Fruit fly (Drosophila melanogaster) whole organism, embryonic: ENCODE results near the gene Blimp-1.

ENCODE experiments used
- ATbp ChIP-seq: fragments of 200-800 bp; sonication (Bioruptor generic); optimal IDR thresholded peaks from 2 replicates; lab custom pipeline; 2017; ENCODE audit warnings: missing biosample characterization, mild to moderate bottlenecking, missing genetic modification characterization, missing genetic modification reagents
- Atf3 ChIP-seq: fragments of 200-800 bp; sonication (Bioruptor generic); optimal IDR thresholded peaks from 3 replicates; lab custom pipeline; 2016; ENCODE audit warnings: missing biosample characterization, missing genetic modification characterization
- CG10147 ChIP-seq: fragments of 200-800 bp; sonication (Bioruptor generic); optimal IDR thresholded peaks from 2 replicates; lab custom pipeline; 2019; ENCODE audit warnings: missing biosample characterization, mild to moderate bottlenecking, missing genetic modification characterization, moderate library complexity
- CG10267 ChIP-seq: fragments of 200-800 bp; sonication (Bioruptor generic); optimal IDR thresholded peaks from 2 replicates; lab custom pipeline; 2018; ENCODE audit warnings: missing biosample characterization, mild to moderate bottlenecking, missing genetic modification characterization, moderate library complexity
- CG11504 ChIP-seq: fragments of 200-800 bp; sonication (Bioruptor generic); optimal IDR thresholded peaks from 3 replicates; lab custom pipeline; 2019; ENCODE audit warnings: missing biosample characterization, mild to moderate bottlenecking, missing genetic modification characterization, moderate library complexity
- CG12104 ChIP-seq: fragments of 200-800 bp; sonication (Bioruptor generic); optimal IDR thresholded peaks from 3 replicates; lab custom pipeline; 2016; ENCODE audit warnings: missing biosample characterization, missing genetic modification characterization
- CG12236 ChIP-seq: fragments of 200-800 bp; sonication (Bioruptor generic); optimal IDR thresholded peaks from 2 replicates; lab custom pipeline; 2016; ENCODE audit warnings: missing biosample characterization, missing genetic modification characterization
- CG12942 ChIP-seq: fragments of 200-800 bp; sonication (Bioruptor generic); optimal IDR thresholded peaks from 3 replicates; lab custom pipeline; 2016; ENCODE audit warnings: missing biosample characterization, missing genetic modification characterization
- CG13894 ChIP-seq: fragments of 200-800 bp; sonication (Bioruptor generic); optimal IDR thresholded peaks from 3 replicates; lab custom pipeline; 2018; ENCODE audit warnings: missing biosample characterization, mild to moderate bottlenecking, missing genetic modification characterization, moderate library complexity
- CG15011 ChIP-seq: fragments of 200-800 bp; sonication (Bioruptor generic); optimal IDR thresholded peaks from 3 replicates; lab custom pipeline; 2018; ENCODE audit warnings: missing biosample characterization, mild to moderate bottlenecking, missing genetic modification characterization
- CG1529 ChIP-seq: fragments of 200-800 bp; sonication (Bioruptor generic); optimal IDR thresholded peaks from 3 replicates; lab custom pipeline; 2018; ENCODE audit warnings: missing biosample characterization, missing genetic modification characterization
- CG18764 ChIP-seq: fragments of 200-800 bp; sonication (Bioruptor generic); optimal IDR thresholded peaks from 3 replicates; lab custom pipeline; 2016; ENCODE audit warnings: missing biosample characterization, missing genetic modification characterization
- CG30431 ChIP-seq: fragments of 200-800 bp; sonication (Bioruptor generic); optimal IDR thresholded peaks from 2 replicates; lab custom pipeline; 2017; ENCODE audit warnings: missing biosample characterization, missing genetic modification characterization
- CG32532 ChIP-seq: fragments of 200-800 bp; sonication (Bioruptor generic); IDR thresholded peaks from 2 replicates; pipeline ENCODE4 v1.3.6; 2022; ENCODE audit warnings: missing biosample characterization, missing genetic modification characterization
- CG4854 ChIP-seq: fragments of 200-800 bp; sonication (Bioruptor generic); optimal IDR thresholded peaks from 2 replicates; lab custom pipeline; 2016; ENCODE audit warnings: missing biosample characterization, missing genetic modification characterization, inconsistent platforms
- CG6683 ChIP-seq: fragments of 200-800 bp; sonication (Bioruptor generic); optimal IDR thresholded peaks from 2 replicates; lab custom pipeline; 2017; ENCODE audit warnings: missing biosample characterization, mild to moderate bottlenecking, missing genetic modification characterization, missing genetic modification reagents
- CG8290 ChIP-seq, 3 experiments: fragments of 200-800 bp; sonication (Bioruptor generic); optimal IDR thresholded peaks; 2 replicates each; lab custom pipeline; 2016 to 2019; ENCODE audit warnings: missing biosample characterization in 3 of 3, missing genetic modification characterization in 3 of 3, mild to moderate bottlenecking in 2 of 3, moderate library complexity in 1 of 3
- CG8765 ChIP-seq: fragments of 200-800 bp; sonication (Bioruptor generic); IDR thresholded peaks from 2 replicates; pipeline ENCODE4 v1.3.6; 2022; ENCODE audit warnings: missing biosample characterization, missing genetic modification characterization
- CG9437 ChIP-seq: fragments of 200-800 bp; sonication (Bioruptor generic); optimal IDR thresholded peaks from 2 replicates; lab custom pipeline; 2018; ENCODE audit warnings: missing biosample characterization, mild to moderate bottlenecking, missing genetic modification characterization
- Dek ChIP-seq: fragments of 200-800 bp; sonication (Bioruptor generic); optimal IDR thresholded peaks from 3 replicates; lab custom pipeline; 2019; ENCODE audit warnings: missing biosample characterization, mild to moderate bottlenecking, missing genetic modification characterization, moderate library complexity
- Fer1 ChIP-seq: fragments of 200-800 bp; sonication (Bioruptor generic); optimal IDR thresholded peaks from 2 replicates; lab custom pipeline; 2017; ENCODE audit warnings: missing biosample characterization, mild to moderate bottlenecking, missing genetic modification characterization
- Hey ChIP-seq: fragments of 200-800 bp; sonication (Bioruptor generic); optimal IDR thresholded peaks from 3 replicates; lab custom pipeline; 2018; ENCODE audit warnings: missing biosample characterization, mild to moderate bottlenecking, missing genetic modification characterization
- Myb ChIP-seq: fragments of 200-800 bp; sonication (Bioruptor generic); optimal IDR thresholded peaks from 2 replicates; lab custom pipeline; 2016; ENCODE audit warnings: missing biosample characterization, missing genetic modification characterization
- Nf-YC ChIP-seq: fragments of 200-800 bp; optimal IDR thresholded peaks from 3 replicates; lab custom pipeline; 2019; ENCODE audit warnings: missing biosample characterization, mild to moderate bottlenecking, missing genetic modification characterization, moderate library complexity
- Pdp1 ChIP-seq, 2 experiments: fragments of 200-800 bp; sonication (Bioruptor generic); optimal IDR thresholded peaks; 3 replicates each; lab custom pipeline; 2016; ENCODE audit warnings: missing biosample characterization in 2 of 2, missing genetic modification characterization in 2 of 2, mild to moderate bottlenecking in 1 of 2, moderate library complexity in 1 of 2
- Rfx ChIP-seq: fragments of 200-800 bp; sonication (Bioruptor generic); IDR thresholded peaks from 2 replicates; pipeline ENCODE4 v1.3.6; 2022; ENCODE audit warnings: missing biosample characterization, missing genetic modification characterization
- abd-A ChIP-seq: fragments of 200-800 bp; sonication (Bioruptor generic); optimal IDR thresholded peaks from 3 replicates; lab custom pipeline; 2019; ENCODE audit warnings: missing biosample characterization, mild to moderate bottlenecking, missing genetic modification characterization, moderate library complexity
- ac ChIP-seq: fragments of 200-800 bp; sonication (Bioruptor generic); optimal IDR thresholded peaks from 3 replicates; lab custom pipeline; 2017; ENCODE audit warnings: missing biosample characterization, mild to moderate bottlenecking, missing genetic modification characterization
- ash1 ChIP-seq: fragments of 200-800 bp; sonication (Bioruptor generic); optimal IDR thresholded peaks from 2 replicates; lab custom pipeline; 2018; ENCODE audit warnings: missing biosample characterization, mild to moderate bottlenecking, missing genetic modification characterization
- bab2 ChIP-seq: fragments of 200-800 bp; sonication (Bioruptor generic); optimal IDR thresholded peaks from 2 replicates; lab custom pipeline; 2016; ENCODE audit warnings: missing biosample characterization, missing genetic modification characterization
- cad ChIP-seq: fragments of >200 bp; optimal IDR thresholded peaks from 2 replicates; lab custom pipeline; 2017; ENCODE audit warnings: missing biosample characterization, missing genetic modification characterization
- cg ChIP-seq: fragments of 200-800 bp; sonication (Bioruptor generic); optimal IDR thresholded peaks from 3 replicates; lab custom pipeline; 2019; ENCODE audit warnings: missing biosample characterization, mild to moderate bottlenecking, missing genetic modification characterization, moderate library complexity
- chinmo ChIP-seq: fragments of 200-800 bp; sonication (Bioruptor generic); IDR thresholded peaks from 4 replicates; pipeline ENCODE4 v1.3.6; 2022; ENCODE audit warnings: missing biosample characterization, missing genetic modification characterization; ENCODE audit not compliant: partially characterized antibody
- chm ChIP-seq: fragments of 200-800 bp; sonication (Bioruptor generic); IDR thresholded peaks from 2 replicates; pipeline ENCODE4 v1.3.6; 2022; ENCODE audit warnings: missing biosample characterization, missing genetic modification characterization
- crol ChIP-seq: fragments of 200-800 bp; sonication (Bioruptor generic); IDR thresholded peaks from 2 replicates; pipeline ENCODE4 v1.3.6; 2022; ENCODE audit warnings: missing biosample characterization, missing genetic modification characterization
- cwo ChIP-seq: fragments of 200-800 bp; sonication (Bioruptor generic); optimal IDR thresholded peaks from 3 replicates; lab custom pipeline; 2017; ENCODE audit warnings: missing biosample characterization, missing genetic modification characterization, mild to moderate bottlenecking, moderate library complexity, missing genetic modification reagents
- dimm ChIP-seq: fragments of 200-800 bp; sonication (Bioruptor generic); IDR thresholded peaks from 2 replicates; pipeline ENCODE4 v1.3.6; 2022; ENCODE audit warnings: missing biosample characterization, missing genetic modification characterization
- esg ChIP-seq: fragments of 200-800 bp; sonication (Bioruptor generic); conservative IDR thresholded peaks from 2 replicates; pipeline ENCODE4 v1.3.6; 2022; ENCODE audit warnings: missing biosample characterization, missing genetic modification characterization
- ham ChIP-seq: fragments of 200-800 bp; sonication (Bioruptor generic); IDR thresholded peaks from 2 replicates; pipeline ENCODE4 v1.3.6; 2022; ENCODE audit warnings: missing biosample characterization, missing genetic modification characterization
- nerfin-2 ChIP-seq: fragments of 200-800 bp; sonication (Bioruptor generic); IDR thresholded peaks from 2 replicates; pipeline ENCODE4 v1.3.6; 2022; ENCODE audit warnings: missing biosample characterization, missing genetic modification characterization; ENCODE audit not compliant: partially characterized antibody
- pfk ChIP-seq: fragments of 200-800 bp; sonication (Bioruptor generic); optimal IDR thresholded peaks from 2 replicates; lab custom pipeline; 2018; ENCODE audit warnings: missing biosample characterization, mild to moderate bottlenecking, missing genetic modification characterization, moderate library complexity
- sisA ChIP-seq: fragments of 200-800 bp; sonication (Bioruptor generic); IDR thresholded peaks from 2 replicates; pipeline ENCODE4 v1.3.6; 2022; ENCODE audit warnings: missing biosample characterization, missing genetic modification characterization
- so ChIP-seq: fragments of 200-800 bp; sonication (Bioruptor generic); IDR thresholded peaks from 3 replicates; pipeline ENCODE4 v1.3.6; 2022; ENCODE audit warnings: missing biosample characterization, missing genetic modification characterization
- trem ChIP-seq: fragments of 200-800 bp; optimal IDR thresholded peaks from 3 replicates; lab custom pipeline; 2019; ENCODE audit warnings: missing biosample characterization, mild to moderate bottlenecking, missing genetic modification characterization, moderate library complexity
- twi ChIP-seq: fragments of 200-800 bp; optimal IDR thresholded peaks from 2 replicates; lab custom pipeline; 2019; ENCODE audit warnings: missing biosample characterization, mild to moderate bottlenecking, missing genetic modification characterization, moderate library complexity
- vnd ChIP-seq: fragments of 200-800 bp; sonication (Bioruptor generic); IDR thresholded peaks from 3 replicates; pipeline ENCODE4 v1.3.6; 2022; ENCODE audit warnings: missing biosample characterization, missing genetic modification characterization; ENCODE audit not compliant: partially characterized antibody
- yki ChIP-seq: fragments of >200 bp; optimal IDR thresholded peaks from 3 replicates; lab custom pipeline; 2018

Gene Blimp-1

dm6 chr3L:5657221-5657963, 26.6 kb downstream of the Blimp-1 start, which contains the start of gene sif (continued):
- TF ChIP-seq chinmo (GFP tag; lab: Robert Waterston, UW) (peak; percentile 81; the same call in 2 of the 4 replicates), Nf-YC (tag; lab: Kevin White, UChicago) (peak; percentile 29), cwo (GFP tag; lab: Kevin White, UChicago) (peak; percentile 67), CG11504 (tag; lab: Kevin White, UChicago) (peak; percentile 5), abd-A (tag; lab: Kevin White, UChicago) (peak; percentile 21), CG15011 (GFP tag; lab: Kevin White, UChicago) (no peak), crol (GFP tag; lab: Robert Waterston, UW) (peak; percentile 89), chm (0 out of 2 replicates have a peak, but pooled peaks have one; percentile 35), Hey (no peak)

dm6 chr3L:5658368-5658767, 27.6 kb downstream of the Blimp-1 start:
- TF ChIP-seq CG18764 (GFP tag; lab: Kevin White, UChicago) (no peak), CG9437 (GFP tag; lab: Kevin White, UChicago) (no peak), CG1529 (no peak), cad (no peak), CG32532 (GFP tag; lab: Robert Waterston, UW) (0 out of 2 replicates have a peak, but pooled peaks have one; percentile 22), cg (peak; percentile 65), esg (no peak), pfk (GFP tag; lab: Kevin White, UChicago) (peak; percentile 14), Atf3 (GFP tag; lab: Kevin White, UChicago) (no peak), ash1 (no peak), Pdp1 (GFP tag; optimal IDR thresholded peaks at IDR 0.05; lab: Kevin White, UChicago) (peak in 1 of 2 experiments; percentile 87)

- TF ChIP-seq vnd (GFP tag; lab: Robert Waterston, UW) (peak; percentile 81), CG6683 (GFP tag; lab: Kevin White, UChicago) (no peak), Dek (no peak), CG10147 (no peak), CG4854 (GFP tag; lab: Kevin White, UChicago) (peak; percentile 47), ash1 (no peak), bab2 (GFP tag; lab: Kevin White, UChicago) (no peak), trem (peak; percentile 28), ac (no peak), CG8290 (GFP tag; optimal IDR thresholded peaks at IDR 0.05; lab: Kevin White, UChicago) (no peak), CG8290 (tag; optimal IDR thresholded peaks at IDR 0.05; lab: Kevin White, UChicago) (no peak), Fer1 (GFP tag; lab: Kevin White, UChicago) (no peak), ATbp (GFP tag; lab: Kevin White, UChicago) (no peak), Rfx (GFP tag; lab: Robert Waterston, UW) (peak; percentile 60), sisA (GFP tag; lab: Robert Waterston, UW) (no peak), nerfin-2 (GFP tag; lab: Robert Waterston, UW) (peak; percentile 69; the same call in 1 of the 2 replicates), Myb (GFP tag; lab: Kevin White, UChicago) (no peak), CG12942 (GFP tag; lab: Kevin White, UChicago) (no peak), CG12236 (no peak), CG30431 (no peak), so (no peak), ham (GFP tag; lab: Robert Waterston, UW) (no peak), CG8765 (no peak), yki (lab: Kevin White, UChicago) (no peak), CG12104 (GFP tag; lab: Kevin White, UChicago) (no peak), dimm (GFP tag; lab: Robert Waterston, UW) (no peak), CG10267 (tag; lab: Kevin White, UChicago) (peak; percentile 96), twi (no peak), CG13894 (tag; lab: Kevin White, UChicago) (no peak)
Measured at dm6 chr3L:5662071-5662470, 31.3 kb downstream of the Blimp-1 start, which contains the start of gene Sse. Gene Sse, minus strand, starts transcription at chr3L:5662247.
